Worm (Caenorhabditis elegans): ENCODE measurements around the gene C46A5.4.

C46A5.4 gene

DNA sequence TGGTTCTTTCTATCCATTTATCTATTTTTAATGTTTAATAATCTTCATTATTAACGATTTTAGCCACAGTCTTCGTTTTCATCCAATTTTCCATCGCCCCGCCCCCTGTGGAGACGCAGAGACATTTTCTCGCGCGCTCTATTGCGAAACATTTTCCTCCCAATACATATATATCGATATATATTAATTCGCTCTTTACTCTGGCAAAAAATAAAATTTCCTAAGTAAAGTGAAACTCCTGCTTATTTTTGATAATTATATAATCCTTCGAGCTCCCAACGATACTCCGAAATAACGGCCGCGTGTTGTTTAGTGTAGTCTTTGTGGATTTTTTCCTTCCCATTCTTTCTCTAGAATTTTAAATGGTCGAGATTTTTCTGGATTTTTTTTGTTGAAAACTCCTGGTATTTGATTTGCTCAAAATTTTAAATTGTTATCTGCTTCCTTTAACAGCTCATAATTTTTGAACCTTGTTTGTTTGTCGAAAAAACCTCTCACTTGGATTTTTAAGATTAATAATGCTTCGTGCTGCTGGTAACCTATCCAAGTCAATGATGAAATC, 28.7 kb downstream of the C46A5.4 start, which contains the start of gene sucg-1:
TSS of gene sucg-1 (plus strand) at position 512 of the 562 bp plus-strand sequence.
- no peak for TF ChIP-seq fkh-10 (GFP tag; optimal IDR thresholded peaks at IDR 0.05)
- no peak for TF ChIP-seq efl-1 (optimal IDR thresholded peaks at IDR 0.05)
- peak in 1 of 2 experiments; percentile 53 for TF ChIP-seq efl-1 (GFP tag; optimal IDR thresholded peaks at IDR 0.05 in 1 of 2)
- peak; percentile 51 for TF ChIP-seq zip-4 (GFP tag; optimal IDR thresholded peaks at IDR 0.05)

DNA sequence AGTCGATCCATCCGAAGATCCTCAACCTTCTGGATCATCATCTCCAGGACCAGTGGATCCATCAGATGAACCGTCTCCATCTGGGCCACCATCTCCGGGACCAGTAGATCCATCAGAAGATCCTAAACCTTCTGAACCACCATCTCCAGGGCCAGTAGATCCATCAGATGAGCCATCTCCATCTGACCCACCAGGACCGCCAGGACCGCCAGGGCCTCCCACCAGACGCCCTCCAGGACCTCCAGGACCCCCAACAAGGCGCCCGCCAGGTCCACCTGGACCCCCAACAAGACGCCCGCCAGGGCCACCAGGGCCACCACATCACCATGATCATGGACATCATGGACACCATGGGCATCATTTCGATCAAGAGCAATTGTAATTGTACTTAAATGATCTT, 29.9 kb downstream of the C46A5.4 start:
- TF ChIP-seq sup-37 (GFP tag; optimal IDR thresholded peaks at IDR 0.05) = no peak
- no peak for TF ChIP-seq unc-62 (GFP tag; optimal IDR thresholded peaks at IDR 0.05)
- TF ChIP-seq alr-1 (tag; optimal IDR thresholded peaks at IDR 0.05; ENCODE audit: borderline replicate concordance) = no peak
- no peak for TF ChIP-seq lin-39 (tag; optimal IDR thresholded peaks at IDR 0.05)
- no peak for TF ChIP-seq efl-1 (optimal IDR thresholded peaks at IDR 0.05)
- peak in 1 of 2 experiments; percentile 25 for TF ChIP-seq efl-1 (GFP tag; optimal IDR thresholded peaks at IDR 0.05 in 1 of 2)
- TF ChIP-seq Y116A8C.19 (tag; optimal IDR thresholded peaks at IDR 0.05; ENCODE audit: borderline replicate concordance) = no peak
- TF ChIP-seq lin-13 (GFP tag; optimal IDR thresholded peaks at IDR 0.05) = no peak

DNA sequence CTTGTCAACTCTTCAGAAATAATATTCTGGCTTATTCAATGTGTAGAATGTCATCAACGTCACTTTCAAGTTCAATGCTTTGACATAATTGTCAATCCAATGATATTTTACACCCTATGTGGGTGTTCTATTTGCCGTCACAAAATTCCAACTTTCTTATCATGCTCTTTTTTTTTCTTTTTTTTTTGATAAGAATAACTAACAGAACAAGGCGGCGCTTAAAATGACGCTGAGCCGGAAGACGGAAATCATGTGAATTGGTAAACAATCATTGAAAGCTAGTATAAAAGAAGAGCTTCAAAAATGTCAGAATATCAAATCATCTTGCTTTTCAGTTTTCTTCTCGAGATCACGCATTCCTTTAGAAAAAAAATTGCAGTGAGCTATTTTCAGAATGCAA, 30.8 kb downstream of the C46A5.4 start, which contains the start of gene C50F7.5:
TSS of gene C50F7.5 (plus strand) at position 395 of the 400 bp plus-strand sequence.
- no peak for TF ChIP-seq unc-62 (GFP tag; optimal IDR thresholded peaks at IDR 0.05)
- TF ChIP-seq nhr-77 (tag; optimal IDR thresholded peaks at IDR 0.05) = no peak
- peak; percentile 58 for TF ChIP-seq elt-2 (tag; optimal IDR thresholded peaks at IDR 0.05)
- TF ChIP-seq ceh-82 (tag; optimal IDR thresholded peaks at IDR 0.05) = no peak
- TF ChIP-seq nhr-84 (tag; optimal IDR thresholded peaks at IDR 0.05) = no peak

DNA sequence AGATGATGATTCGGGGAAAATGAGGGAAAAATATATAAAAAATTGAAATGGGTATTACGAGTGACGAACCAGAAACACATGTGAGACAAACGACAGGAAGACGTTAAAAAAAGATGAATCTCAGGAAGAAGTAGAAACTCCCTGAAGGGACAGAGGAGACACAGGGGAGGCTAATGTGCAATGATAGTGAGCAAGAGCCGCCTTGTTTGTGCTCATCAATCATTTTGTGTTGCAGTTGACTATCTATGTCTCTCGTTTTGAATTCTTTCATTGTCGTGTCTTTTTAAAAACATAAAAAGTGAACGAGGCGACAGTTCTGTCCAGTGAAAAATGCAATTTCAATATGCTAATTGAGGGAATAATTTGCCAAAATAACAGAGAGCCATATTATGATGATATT, 32.2 kb downstream of the C46A5.4 start:
- TF ChIP-seq pag-3 (tag; optimal IDR thresholded peaks at IDR 0.05; ENCODE audit: borderline replicate concordance, insufficient read depth) (no peak), hlh-17 (GFP tag; optimal IDR thresholded peaks at IDR 0.05; ENCODE audit: borderline replicate concordance) (no peak), ceh-8 (GFP tag; optimal IDR thresholded peaks at IDR 0.05) (no peak), unc-130 (tag; optimal IDR thresholded peaks at IDR 0.05) (no peak), nhr-77 (tag; optimal IDR thresholded peaks at IDR 0.05) (no peak), lin-14 (GFP tag; optimal IDR thresholded peaks at IDR 0.05) (peak; percentile 32), dsc-1 (tag; optimal IDR thresholded peaks at IDR 0.05) (peak; percentile 26), unc-30 (tag; optimal IDR thresholded peaks at IDR 0.05) (no peak), snpc-4 (tag; optimal IDR thresholded peaks at IDR 0.05) (no peak), swsn-7 (tag; optimal IDR thresholded peaks at IDR 0.05) (no peak), ztf-11 (tag; optimal IDR thresholded peaks at IDR 0.05) (no peak)

DNA sequence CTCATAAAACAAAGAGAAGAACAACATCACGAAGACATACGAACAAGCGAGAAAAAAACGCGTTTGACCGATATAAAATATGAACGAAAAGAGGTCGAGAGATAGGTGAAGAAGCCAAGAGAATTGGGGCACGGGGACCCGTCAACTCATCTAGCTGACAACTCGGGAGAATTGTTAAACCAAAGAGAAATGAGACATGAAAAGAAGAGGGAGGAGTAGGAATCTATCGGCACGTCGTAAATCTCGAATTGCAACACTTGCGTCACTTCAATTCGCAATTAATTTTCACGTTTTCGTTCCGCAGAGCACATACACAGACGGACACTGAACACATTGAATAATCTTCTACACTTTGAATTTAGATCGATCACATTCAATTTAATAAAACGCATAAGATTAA, 33.6 kb downstream of the C46A5.4 start:
- no peak for TF ChIP-seq lir-3 (tag; optimal IDR thresholded peaks at IDR 0.05; ENCODE audit: poor library complexity)
- peak; percentile 16 for TF ChIP-seq nhr-71 (tag; optimal IDR thresholded peaks at IDR 0.05)
- no peak for TF ChIP-seq ceh-8 (GFP tag; optimal IDR thresholded peaks at IDR 0.05)
- no peak for TF ChIP-seq lin-13 (GFP tag; optimal IDR thresholded peaks at IDR 0.05)
- no peak for TF ChIP-seq ceh-90 (tag; optimal IDR thresholded peaks at IDR 0.05)
- no peak for TF ChIP-seq ets-5 (GFP tag; IDR thresholded peaks at IDR 0.05)
- TF ChIP-seq sox-4 (tag; optimal IDR thresholded peaks at IDR 0.05) = no peak
- TF ChIP-seq mep-1 (tag; optimal IDR thresholded peaks at IDR 0.05) = no peak
- TF ChIP-seq ceh-82 (tag; optimal IDR thresholded peaks at IDR 0.05) = no peak
- TF ChIP-seq nhr-84 (tag; optimal IDR thresholded peaks at IDR 0.05) = no peak
- peak; percentile 41 for TF ChIP-seq rnt-1 (tag; optimal IDR thresholded peaks at IDR 0.05)
- no peak for TF ChIP-seq jun-1 (tag; optimal IDR thresholded peaks at IDR 0.05)
- no peak for TF ChIP-seq swsn-7 (tag; optimal IDR thresholded peaks at IDR 0.05)
- no peak for TF ChIP-seq elt-2 (tag; optimal IDR thresholded peaks at IDR 0.05)
- TF ChIP-seq ceh-88 (GFP tag; IDR thresholded peaks at IDR 0.05) = no peak
- TF ChIP-seq ama-1 (optimal IDR thresholded peaks at IDR 0.05) = no peak
- no peak for TF ChIP-seq efl-1 (optimal IDR thresholded peaks at IDR 0.05)
- no peak for TF ChIP-seq efl-1 (GFP tag; optimal IDR thresholded peaks at IDR 0.05 in 1 of 2)
